Fruit fly (Drosophila melanogaster): ENCODE results near the gene CG31601.

DNA sequence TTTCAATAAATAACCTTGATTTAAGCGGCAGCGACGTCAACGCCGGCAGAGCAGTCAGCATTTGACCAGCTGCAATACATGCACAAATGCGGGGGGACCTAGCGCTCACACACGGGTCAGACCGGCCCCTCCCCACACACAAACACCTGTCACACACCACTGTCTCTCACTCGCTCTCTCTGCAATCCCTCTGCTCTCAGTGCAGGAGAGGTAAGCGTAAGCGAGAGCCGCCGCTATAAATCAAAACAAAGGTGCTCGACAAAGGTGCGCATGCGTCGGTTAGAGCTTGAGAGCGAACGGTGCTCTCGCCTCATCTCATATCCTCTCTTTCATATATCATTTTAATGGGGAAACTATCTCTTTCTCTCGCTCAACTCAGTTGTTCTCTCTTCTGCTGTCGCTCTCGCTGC, 24.8 kb downstream of the CG31601 start, which contains the start of gene tio:
- TF ChIP-seq usp (GFP tag; optimal IDR thresholded peaks at IDR 0.05) (no peak), fru (GFP tag; optimal IDR thresholded peaks at IDR 0.05) (no peak), pan (optimal IDR thresholded peaks at IDR 0.05) (no peak), OdsH (GFP tag; optimal IDR thresholded peaks at IDR 0.05) (no peak), lola (GFP tag; optimal IDR thresholded peaks at IDR 0.05) (no peak), Mio (GFP tag; optimal IDR thresholded peaks at IDR 0.05) (no peak), HLH106 (tag; optimal IDR thresholded peaks at IDR 0.05) (no peak)

All from whole organism, wandering third instar larva.